Worm (Caenorhabditis elegans) whole organism, early embryonic: ENCODE results near the gene Y54G2A.45.

ENCODE experiments used
- F13C5.2 ChIP-seq: sonication (generic microtip); optimal IDR thresholded peaks from 2 replicates; lab custom pipeline; 2017; ENCODE audit warnings: mild to moderate bottlenecking, missing genetic modification characterization, inconsistent platforms, missing compliant biosample characterization
- aly-1 ChIP-seq: sonication (generic microtip); optimal IDR thresholded peaks from 2 replicates; lab custom pipeline; 2016; ENCODE audit warnings: missing genetic modification characterization, missing compliant biosample characterization
- ama-1 ChIP-seq: fragments of 150-350 bp; optimal IDR thresholded peaks from 2 replicates; lab custom pipeline; 2014
- ceh-13 ChIP-seq: fragments of 200-800 bp; sonication (Bioruptor generic); optimal IDR thresholded peaks from 2 replicates; lab custom pipeline; 2018; ENCODE audit warnings: mild to moderate bottlenecking, missing genetic modification characterization, missing compliant biosample characterization
- hmg-4 ChIP-seq: fragments of 200-800 bp; sonication (Bioruptor generic); optimal IDR thresholded peaks from 2 replicates; lab custom pipeline; 2018; ENCODE audit warnings: mild to moderate bottlenecking, missing genetic modification characterization, missing compliant biosample characterization
- pes-1 ChIP-seq: fragments of 200-800 bp; sonication (Bioruptor generic); IDR thresholded peaks from 2 replicates; pipeline ENCODE4 v1.3.6; 2022; ENCODE audit warnings: missing genetic modification reagents, missing genetic modification characterization, missing compliant biosample characterization
- tbx-11 ChIP-seq: fragments of 200-800 bp; sonication (Bioruptor generic); IDR thresholded peaks from 2 replicates; pipeline ENCODE4 v1.3.6; 2022; ENCODE audit warnings: missing genetic modification characterization, missing compliant biosample characterization

ce11 chrIV:2799389-2799788, 6.3 kb upstream of the Y54G2A.45 start, which contains the start of gene Y54G2A.10:
- TF ChIP-seq ama-1 (lab: Kevin White, UChicago): no peak
- no peak for TF ChIP-seq hmg-4 (GFP tag; lab: Kevin White, UChicago)
- TF ChIP-seq aly-1 (tag; lab: Kevin White, UChicago): no peak
- TF ChIP-seq pes-1: no peak
- no peak for TF ChIP-seq ceh-13 (GFP tag; lab: Kevin White, UChicago)
- no peak for TF ChIP-seq F13C5.2
- TF ChIP-seq tbx-11 (GFP tag; lab: Robert Waterston, UW): no peak
